Fruit fly (Drosophila melanogaster): ENCODE data around the gene Or67c.

Gene Or67c

DNA sequence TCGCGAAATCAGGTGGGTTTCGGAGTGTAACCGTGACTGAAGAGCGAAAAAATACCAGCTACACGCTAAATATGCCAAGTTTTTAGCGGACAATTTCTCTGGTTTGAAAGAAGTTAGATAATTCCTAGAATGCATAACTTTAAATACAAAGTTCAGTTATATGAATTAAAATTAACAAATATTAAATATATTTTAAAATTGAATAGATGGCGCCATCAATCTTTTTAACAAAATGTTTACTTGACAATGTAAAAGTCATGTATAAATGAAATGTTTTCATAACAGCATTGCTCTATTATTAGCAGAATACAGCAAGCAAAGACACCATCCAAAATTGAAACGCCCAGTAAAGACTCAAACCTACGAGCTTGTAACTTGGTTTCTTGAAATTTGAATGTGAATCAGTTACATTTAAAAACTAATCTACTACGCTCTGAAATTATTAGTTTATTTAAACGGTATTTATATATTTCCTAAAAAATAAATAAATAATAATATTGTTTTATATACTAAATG, 19.2 kb downstream of the Or67c start, which contains the start of gene scramb1 (continued):
- TF ChIP-seq Deaf1 (tag; optimal IDR thresholded peaks at IDR 0.05) (no peak), pzg (GFP tag; optimal IDR thresholded peaks at IDR 0.05) (peak; percentile 37), Scr (GFP tag; IDR thresholded peaks at IDR 0.05; ENCODE audit: partially characterized antibody) (peak; percentile 34; the same call in 1 of the 2 replicates), Bgb (GFP tag; IDR thresholded peaks at IDR 0.05; ENCODE audit: partially characterized antibody) (peak; percentile 20; the same call in 1 of the 2 replicates), pita (GFP tag; optimal IDR thresholded peaks at IDR 0.05) (peak; percentile 75), Hmr (GFP tag; optimal IDR thresholded peaks at IDR 0.05) (peak; percentile 23), CG2712 (tag; optimal IDR thresholded peaks at IDR 0.05) (peak; percentile 35), Opbp (GFP tag; IDR thresholded peaks at IDR 0.05; ENCODE audit: partially characterized antibody) (peak; percentile 34; the same call in 1 of the 3 replicates), CG16813 (GFP tag; IDR thresholded peaks at IDR 0.05; ENCODE audit: partially characterized antibody) (0 out of 3 replicates have a peak, but pooled peaks have one; percentile 19), CG10267 (tag; optimal IDR thresholded peaks at IDR 0.05) (peak; percentile 1), knrl (GFP tag; IDR thresholded peaks at IDR 0.05; ENCODE audit: partially characterized antibody) (peak; percentile 25; the same call in 1 of the 3 replicates), da (GFP tag; optimal IDR thresholded peaks at IDR 0.05) (no peak), CG9797 (GFP tag; optimal IDR thresholded peaks at IDR 0.05) (peak; percentile 26), sob (GFP tag; IDR thresholded peaks at IDR 0.05) (no peak), Lhr (GFP tag; optimal IDR thresholded peaks at IDR 0.05) (peak; percentile 15), nmo (GFP tag; optimal IDR thresholded peaks at IDR 0.05) (peak; percentile 20), Dp (GFP tag; optimal IDR thresholded peaks at IDR 0.05) (peak; percentile 1), stwl (tag; optimal IDR thresholded peaks at IDR 0.05) (peak; percentile 24), CG4617 (GFP tag; optimal IDR thresholded peaks at IDR 0.05; ENCODE audit: borderline replicate concordance) (peak; percentile 26), unc-4 (GFP tag; IDR thresholded peaks at IDR 0.05; ENCODE audit: partially characterized antibody) (peak; percentile 47; the same call in 1 of the 2 replicates), crp (GFP tag; optimal IDR thresholded peaks at IDR 0.05) (peak in 1 of 2 experiments; percentile 55), CTCF (GFP tag; optimal IDR thresholded peaks at IDR 0.05) (peak; percentile 93), CG14667 (GFP tag; IDR thresholded peaks at IDR 0.05) (no peak), trem (tag; optimal IDR thresholded peaks at IDR 0.05) (peak; percentile 51), mirr (GFP tag; optimal IDR thresholded peaks at IDR 0.05) (no peak), row (GFP tag; IDR thresholded peaks at IDR 0.05) (peak; percentile 17; the same call in 1 of the 3 replicates), E2f2 (GFP tag; IDR thresholded peaks at IDR 0.05) (peak; percentile 12; the same call in 1 of the 2 replicates), BEAF-32 (GFP tag; optimal IDR thresholded peaks at IDR 0.05) (peak; percentile 39)

DNA sequence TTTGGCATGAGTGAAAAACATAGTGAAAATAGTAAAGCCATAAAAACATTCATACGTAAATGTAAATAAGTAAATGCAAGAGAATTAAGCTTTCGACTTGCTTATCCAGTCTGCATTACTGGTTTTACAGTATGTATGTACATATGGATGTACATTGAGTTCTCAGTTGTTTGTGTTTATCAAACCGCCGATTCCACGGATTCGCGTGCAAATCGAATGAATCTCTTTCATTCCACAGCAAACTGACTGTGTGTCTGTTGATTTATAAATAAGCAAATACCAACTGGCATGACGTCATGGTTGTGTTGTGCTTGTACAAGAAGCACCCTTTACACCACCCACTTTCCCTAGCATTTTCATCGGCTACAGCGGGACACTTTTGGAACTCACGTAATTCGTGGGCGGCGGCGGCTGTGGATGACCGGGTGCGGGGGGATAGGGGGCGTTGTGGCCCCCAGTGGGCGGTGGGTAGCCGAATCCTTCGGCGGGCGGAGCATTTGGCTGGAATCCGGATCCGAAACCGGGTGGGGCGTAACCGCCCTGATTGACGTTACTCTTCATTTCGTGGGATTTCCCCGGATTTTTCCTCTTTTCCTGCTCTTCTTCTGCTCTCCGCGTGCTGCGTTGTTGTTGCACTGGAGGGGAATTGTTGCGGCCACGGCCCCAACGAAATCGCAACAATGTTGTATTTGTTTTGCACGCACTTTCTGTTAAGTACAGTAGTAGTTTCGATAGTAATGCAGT, 19.9 kb downstream of the Or67c start:
- TF ChIP-seq CG3838 (GFP tag; optimal IDR thresholded peaks at IDR 0.05) (no peak), Ada2b (GFP tag; IDR thresholded peaks at IDR 0.05) (no peak), CG5245 (GFP tag; optimal IDR thresholded peaks at IDR 0.05) (no peak), D19B (GFP tag; optimal IDR thresholded peaks at IDR 0.05) (no peak), Mad (GFP tag; optimal IDR thresholded peaks at IDR 0.05) (no peak), CG34422 (GFP tag; IDR thresholded peaks at IDR 0.05) (peak; percentile 41; the same call in 1 of the 3 replicates), ase (GFP tag; IDR thresholded peaks at IDR 0.05) (no peak), H15 (GFP tag; IDR thresholded peaks at IDR 0.05) (no peak), rib (GFP tag; IDR thresholded peaks at IDR 0.05) (no peak), emc (GFP tag; optimal IDR thresholded peaks at IDR 0.05) (no peak), Gsc (GFP tag; IDR thresholded peaks at IDR 0.05) (no peak), sisA (GFP tag; IDR thresholded peaks at IDR 0.05) (no peak), cg (GFP tag; optimal IDR thresholded peaks at IDR 0.05) (no peak), CG12769 (tag; optimal IDR thresholded peaks at IDR 0.05) (peak; percentile 2), crol (GFP tag; IDR thresholded peaks at IDR 0.05) (peak; percentile 91), CG2199 (GFP tag; IDR thresholded peaks at IDR 0.05) (no peak), CG2678 (tag; optimal IDR thresholded peaks at IDR 0.05) (no peak), Hmr (GFP tag; optimal IDR thresholded peaks at IDR 0.05) (no peak), Med (GFP tag) (peak; percentile 47), CG8290 (GFP tag; optimal IDR thresholded peaks at IDR 0.05) (no peak), CG8290 (tag; optimal IDR thresholded peaks at IDR 0.05) (peak in 1 of 2 experiments; percentile 9), YL-1 (GFP tag; optimal IDR thresholded peaks at IDR 0.05) (peak; percentile 13)
